Worm (Caenorhabditis elegans) whole organism, L2 larva: ENCODE measurements around the gene col-117.
A peak's percentile ranks its signal among the peaks of the same experiment; 100 is the strongest.

Source experiments
- ZK546.5 ChIP-seq: sonication (generic microtip); optimal IDR thresholded peaks from 2 replicates; lab custom pipeline; 2017; ENCODE audit warnings: missing biosample characterization, missing genetic modification characterization
- alr-1 ChIP-seq: fragments of 150-350 bp; optimal IDR thresholded peaks from 2 replicates; lab custom pipeline; 2014; ENCODE audit warnings: missing biosample characterization, missing genetic modification characterization
- aly-2 ChIP-seq: fragments of 150-350 bp; optimal IDR thresholded peaks from 2 replicates; lab custom pipeline; 2014; ENCODE audit warnings: missing biosample characterization, missing genetic modification characterization
- ama-1 ChIP-seq: fragments of 150-350 bp; optimal IDR thresholded peaks from 2 replicates; lab custom pipeline; 2018; ENCODE audit warnings: inconsistent platforms
- ceh-82 ChIP-seq: fragments of 150-350 bp; optimal IDR thresholded peaks from 2 replicates; lab custom pipeline; 2014; ENCODE audit warnings: missing biosample characterization, missing genetic modification characterization
- crh-2 ChIP-seq: sonication (generic microtip); optimal IDR thresholded peaks from 2 replicates; lab custom pipeline; 2017; ENCODE audit warnings: missing biosample characterization, missing genetic modification characterization
- dmd-4 ChIP-seq: sonication (generic microtip); optimal IDR thresholded peaks from 2 replicates; lab custom pipeline; 2017; ENCODE audit warnings: missing biosample characterization, missing genetic modification characterization
- egl-27 ChIP-seq: sonication (generic microtip); optimal IDR thresholded peaks from 3 replicates; lab custom pipeline; 2017; ENCODE audit warnings: missing biosample characterization, missing genetic modification reagents, missing genetic modification characterization
- elt-1 ChIP-seq: fragments of 150-350 bp; optimal IDR thresholded peaks from 2 replicates; lab custom pipeline; 2014; ENCODE audit warnings: missing biosample characterization, missing genetic modification characterization
- fos-1 ChIP-seq: fragments of 150-350 bp; optimal IDR thresholded peaks from 2 replicates; lab custom pipeline; 2014; ENCODE audit warnings: missing biosample characterization, missing genetic modification characterization
- gmeb-1 ChIP-seq: fragments of 150-350 bp; optimal IDR thresholded peaks from 2 replicates; lab custom pipeline; 2014; ENCODE audit warnings: missing biosample characterization, missing genetic modification characterization
- lin-13 ChIP-seq: fragments of 150-350 bp; optimal IDR thresholded peaks from 2 replicates; lab custom pipeline; 2014; ENCODE audit warnings: missing biosample characterization, missing genetic modification reagents, missing genetic modification characterization
- lsy-2 ChIP-seq, 2 experiments: fragments of 150-350 bp in 1 of 2; sonication (generic microtip) in 1 of 2; optimal IDR thresholded peaks; 2 replicates each; lab custom pipeline; 2014 to 2017; ENCODE audit warnings: missing biosample characterization in 2 of 2, missing genetic modification characterization in 2 of 2
- mab-5 ChIP-seq: fragments of 150-350 bp; optimal IDR thresholded peaks from 2 replicates; lab custom pipeline; 2014; ENCODE audit warnings: missing biosample characterization, missing genetic modification characterization
- mdl-1 ChIP-seq, 2 experiments: fragments of 150-350 bp in 1 of 2; sonication (generic microtip) in 1 of 2; optimal IDR thresholded peaks; 2 replicates each; lab custom pipeline; 2017; ENCODE audit warnings: missing biosample characterization in 2 of 2, missing genetic modification characterization in 2 of 2
- nhr-10 ChIP-seq: sonication (generic microtip); optimal IDR thresholded peaks from 2 replicates; lab custom pipeline; 2017; ENCODE audit warnings: missing biosample characterization, missing genetic modification characterization
- nhr-11 ChIP-seq: fragments of 150-350 bp; optimal IDR thresholded peaks from 2 replicates; lab custom pipeline; 2014; ENCODE audit warnings: missing biosample characterization, missing genetic modification characterization
- nhr-129 ChIP-seq: fragments of 150-350 bp; optimal IDR thresholded peaks from 2 replicates; lab custom pipeline; 2014; ENCODE audit warnings: missing biosample characterization, missing genetic modification characterization
- nhr-21 ChIP-seq: fragments of 150-350 bp; optimal IDR thresholded peaks from 2 replicates; lab custom pipeline; 2014; ENCODE audit warnings: missing biosample characterization, missing genetic modification characterization
- nhr-23 ChIP-seq: fragments of 150-350 bp; optimal IDR thresholded peaks from 2 replicates; lab custom pipeline; 2014; ENCODE audit warnings: missing biosample characterization, missing genetic modification reagents, missing genetic modification characterization
- nhr-237 ChIP-seq: fragments of 150-350 bp; optimal IDR thresholded peaks from 2 replicates; lab custom pipeline; 2014; ENCODE audit warnings: missing biosample characterization, missing genetic modification characterization
- nhr-25 ChIP-seq: fragments of 150-350 bp; sonication (generic microtip); optimal IDR thresholded peaks from 3 replicates; lab custom pipeline; 2014; ENCODE audit warnings: missing biosample characterization, missing genetic modification characterization
- nhr-6 ChIP-seq: fragments of 150-350 bp; optimal IDR thresholded peaks from 2 replicates; lab custom pipeline; 2014; ENCODE audit warnings: missing biosample characterization, missing genetic modification characterization
- nhr-77 ChIP-seq: fragments of 150-350 bp; optimal IDR thresholded peaks from 2 replicates; lab custom pipeline; 2014; ENCODE audit warnings: missing biosample characterization, missing genetic modification characterization
- peb-1 ChIP-seq: fragments of 150-350 bp; optimal IDR thresholded peaks from 2 replicates; lab custom pipeline; 2014; ENCODE audit warnings: missing biosample characterization, missing genetic modification characterization
- sem-4 ChIP-seq: fragments of 150-350 bp; optimal IDR thresholded peaks from 2 replicates; lab custom pipeline; 2014; ENCODE audit warnings: missing biosample characterization, missing genetic modification reagents, missing genetic modification characterization
- skn-1 ChIP-seq: sonication (generic microtip); optimal IDR thresholded peaks from 2 replicates; lab custom pipeline; 2017; ENCODE audit warnings: missing biosample characterization, missing genetic modification characterization
- sma-3 ChIP-seq: sonication (generic microtip); optimal IDR thresholded peaks from 2 replicates; lab custom pipeline; 2016; ENCODE audit warnings: missing genetic modification reagents, missing genetic modification characterization, missing compliant biosample characterization
- sma-9 ChIP-seq, 2 experiments: fragments of 150-350 bp in 1 of 2; sonication (generic microtip) in 1 of 2; optimal IDR thresholded peaks; 2 replicates each; lab custom pipeline; 2014 to 2016; ENCODE audit warnings: missing genetic modification characterization in 2 of 2, mild to moderate bottlenecking in 1 of 2, missing biosample characterization in 1 of 2, missing compliant biosample characterization in 1 of 2, missing genetic modification reagents in 1 of 2, moderate library complexity in 1 of 2
- unc-39 ChIP-seq: fragments of 150-350 bp; optimal IDR thresholded peaks from 2 replicates; lab custom pipeline; 2014; ENCODE audit warnings: missing biosample characterization, missing genetic modification characterization
- unc-55 ChIP-seq: fragments of 150-350 bp; sonication (generic microtip); optimal IDR thresholded peaks from 3 replicates; lab custom pipeline; 2014; ENCODE audit warnings: missing biosample characterization, missing genetic modification reagents, missing genetic modification characterization
- unc-62 ChIP-seq: fragments of 150-350 bp; optimal IDR thresholded peaks from 2 replicates; lab custom pipeline; 2014; ENCODE audit warnings: missing biosample characterization, missing genetic modification reagents, missing genetic modification characterization
- zag-1 ChIP-seq: fragments of 150-350 bp; optimal IDR thresholded peaks from 2 replicates; lab custom pipeline; 2014; ENCODE audit warnings: missing biosample characterization, missing genetic modification characterization
- ztf-11 ChIP-seq: sonication (generic microtip); optimal IDR thresholded peaks from 2 replicates; lab custom pipeline; 2017; ENCODE audit warnings: missing biosample characterization, missing genetic modification characterization

The col-117 gene

DNA sequence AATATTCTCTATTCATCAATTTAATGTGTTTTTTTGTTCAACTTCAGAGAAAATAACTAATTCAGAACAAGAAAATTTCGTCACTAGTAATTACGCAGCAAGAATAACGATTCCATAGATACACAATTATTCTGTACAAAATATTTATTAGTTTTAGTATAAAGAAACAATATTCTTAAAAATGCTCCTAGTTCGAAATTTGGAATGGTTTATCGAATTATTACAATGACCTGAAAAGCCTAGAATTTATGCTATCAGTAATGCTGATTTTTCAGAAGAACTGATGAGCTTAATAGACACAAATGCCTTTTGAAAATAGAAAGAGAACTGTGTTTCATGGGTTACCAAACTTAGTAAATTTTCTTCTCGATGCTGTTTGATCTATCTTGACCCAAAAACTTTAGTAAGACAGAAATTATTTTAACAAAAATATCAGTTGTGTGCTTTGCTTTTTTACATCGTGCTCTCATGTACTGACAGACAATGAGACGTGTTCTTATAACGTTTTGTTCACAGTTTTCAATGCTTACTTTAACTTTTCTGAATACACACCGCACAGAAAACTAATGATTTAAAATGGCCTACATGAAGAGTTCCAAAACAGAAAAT lies 2.1 kb upstream of the col-117 start:
- TF ChIP-seq nhr-23 (no peak), ama-1 (lab: Kevin White, UChicago) (no peak), unc-62 (no peak), skn-1 (tag; lab: Kevin White, UChicago) (no peak), aly-2 (tag; lab: Kevin White, UChicago) (peak; percentile 3), ztf-11 (tag; lab: Kevin White, UChicago) (no peak), fos-1 (tag; lab: Kevin White, UChicago) (no peak), nhr-129 (no peak), nhr-10 (tag; lab: Kevin White, UChicago) (no peak), sma-3 (GFP tag; lab: Kevin White, UChicago) (peak; percentile 38), lin-13 (GFP tag; lab: Kevin White, UChicago) (peak; percentile 58), dmd-4 (tag; lab: Kevin White, UChicago) (no peak), sma-9 (GFP tag; optimal IDR thresholded peaks at IDR 0.05; lab: Kevin White, UChicago) (no peak), sma-9 (tag; optimal IDR thresholded peaks at IDR 0.05; lab: Kevin White, UChicago) (no peak), nhr-21 (tag; lab: Kevin White, UChicago) (peak; percentile 30), nhr-25 (tag; lab: Kevin White, UChicago) (peak; percentile 38), peb-1 (no peak)

DNA sequence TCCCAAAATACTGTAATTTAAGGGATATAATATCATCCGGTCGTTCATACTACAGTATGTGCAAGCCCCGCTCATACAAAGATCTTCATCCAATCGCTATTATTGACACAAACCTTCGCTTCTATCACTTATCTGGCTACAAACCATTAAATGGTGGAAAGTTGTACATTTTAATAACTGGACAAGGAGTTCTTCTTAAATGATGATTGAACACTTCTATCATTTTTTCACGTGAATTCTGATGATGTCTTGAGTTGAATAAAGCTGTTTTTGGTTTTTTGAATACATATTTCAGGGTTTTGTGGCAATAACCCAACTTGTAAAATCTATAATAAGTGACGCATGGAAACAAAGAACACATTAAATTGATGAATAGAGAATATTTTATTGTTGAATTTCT lies 1.4 kb downstream of the col-117 start:
- TF ChIP-seq lin-13 (GFP tag; lab: Kevin White, UChicago) (peak; percentile 13), fos-1 (tag; lab: Kevin White, UChicago) (peak; percentile 8), nhr-21 (tag; lab: Kevin White, UChicago) (peak; percentile 25), crh-2 (tag; lab: Kevin White, UChicago) (peak; percentile 24), nhr-25 (tag; lab: Kevin White, UChicago) (peak; percentile 41), sma-3 (GFP tag; lab: Kevin White, UChicago) (peak; percentile 41), elt-1 (no peak), ceh-82 (tag; lab: Kevin White, UChicago) (no peak)

DNA sequence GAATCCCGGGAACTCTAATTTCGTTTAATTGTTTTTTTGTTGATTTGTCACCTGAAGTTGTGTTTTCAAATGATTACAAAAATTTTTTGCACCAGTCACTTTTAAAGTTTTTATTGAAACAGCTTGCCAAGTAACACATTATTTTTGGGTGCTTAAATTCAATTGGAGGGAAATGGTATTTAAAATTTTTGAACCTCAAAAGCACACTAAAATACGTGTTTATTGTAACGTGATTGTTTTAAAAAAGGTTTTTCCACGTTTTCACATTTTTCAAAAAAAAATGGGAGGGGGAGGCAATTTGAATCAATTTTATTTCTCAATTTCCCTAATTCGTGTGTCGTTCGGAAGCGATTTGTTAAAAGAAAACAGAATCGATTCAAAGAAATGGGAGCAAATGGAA lies 2.8 kb downstream of the col-117 start, which contains the start of gene T28C6.5:
TSS of gene T28C6.5 (plus strand) at position 301 of the 400 bp plus-strand sequence.
- TF ChIP-seq alr-1 (tag; lab: Kevin White, UChicago) (no peak), ZK546.5 (no peak), sem-4 (tag; lab: Kevin White, UChicago) (no peak), mdl-1 (tag; optimal IDR thresholded peaks at IDR 0.05; lab: Kevin White, UChicago) (no peak), sma-3 (GFP tag; lab: Kevin White, UChicago) (no peak), nhr-237 (tag; lab: Kevin White, UChicago) (no peak)
- TF ChIP-seq, all 48 proteins: peak for 0

DNA sequence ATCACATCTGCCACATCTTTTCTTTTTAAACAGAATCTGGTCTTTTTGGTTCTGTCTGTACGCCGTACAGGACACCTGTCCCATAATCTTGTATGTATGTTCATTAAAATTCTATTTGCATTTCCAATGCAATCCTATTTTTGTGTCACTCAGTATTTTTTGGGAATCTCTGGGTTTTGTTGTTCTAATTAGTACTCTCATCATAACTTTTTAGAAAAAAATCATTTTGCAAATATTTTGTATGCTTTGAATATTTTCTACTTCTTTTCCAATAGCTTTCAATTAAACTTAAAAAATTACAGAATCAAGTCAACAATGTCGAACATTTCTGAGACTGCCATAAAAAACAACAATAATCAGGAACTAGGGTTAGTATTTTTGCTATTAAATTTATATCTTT lies 4.0 kb downstream of the col-117 start, which contains the start of gene T28C6.3:
TSS of gene T28C6.3 (plus strand) at position 301 of the 400 bp plus-strand sequence.
- TF ChIP-seq mab-5 (no peak), gmeb-1 (no peak), nhr-129 (no peak), egl-27 (tag; lab: Kevin White, UChicago) (no peak), nhr-25 (tag; lab: Kevin White, UChicago) (no peak), nhr-11 (tag; lab: Kevin White, UChicago) (no peak), nhr-77 (tag; lab: Kevin White, UChicago) (no peak), elt-1 (no peak), sma-9 (GFP tag; optimal IDR thresholded peaks at IDR 0.05; lab: Kevin White, UChicago) (no peak), sma-9 (tag; optimal IDR thresholded peaks at IDR 0.05; lab: Kevin White, UChicago) (no peak), unc-39 (tag; lab: Kevin White, UChicago) (no peak), sem-4 (tag; lab: Kevin White, UChicago) (no peak)

ce11 chrIV:8819471-8819870 lies 4.5 kb downstream of the col-117 start:
- no peak for TF ChIP-seq ztf-11 (tag; lab: Kevin White, UChicago)
- TF ChIP-seq nhr-25 (tag; lab: Kevin White, UChicago), result peak; percentile 12
- TF ChIP-seq lin-13 (GFP tag; lab: Kevin White, UChicago), result no peak

DNA sequence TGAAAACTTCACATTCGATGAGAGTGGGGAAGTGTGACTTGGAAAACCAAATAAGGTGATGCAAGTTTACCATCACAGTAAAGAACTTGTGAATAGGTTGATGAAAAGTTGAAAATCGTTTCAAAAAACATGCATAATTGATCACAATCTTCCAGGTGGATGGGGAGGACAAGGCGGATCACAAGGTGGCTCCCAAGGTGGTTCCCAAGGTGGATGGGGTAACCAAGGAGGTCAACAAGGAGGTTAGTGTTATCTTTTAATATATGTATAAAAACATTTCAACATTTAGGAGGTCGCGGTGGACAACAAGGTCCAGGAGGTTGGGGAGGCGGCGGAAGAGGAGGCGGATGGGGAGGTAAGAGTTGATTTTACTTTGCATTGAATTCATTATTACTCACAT lies 6.4 kb downstream of the col-117 start, which contains the start of gene T28C6.10:
TSS of gene T28C6.10 (plus strand) at position 301 of the 400 bp plus-strand sequence.
- no peak for TF ChIP-seq nhr-25 (tag; lab: Kevin White, UChicago)
- TF ChIP-seq unc-55, result no peak
- TF ChIP-seq lsy-2 (tag; optimal IDR thresholded peaks at IDR 0.05; lab: Kevin White, UChicago), result no peak
- TF ChIP-seq ztf-11 (tag; lab: Kevin White, UChicago), result no peak
- TF ChIP-seq sma-9 (GFP tag; optimal IDR thresholded peaks at IDR 0.05; lab: Kevin White, UChicago), result no peak
- TF ChIP-seq sma-9 (tag; optimal IDR thresholded peaks at IDR 0.05; lab: Kevin White, UChicago), result no peak
- TF ChIP-seq unc-39 (tag; lab: Kevin White, UChicago), result no peak
- TF ChIP-seq nhr-6 (tag; lab: Kevin White, UChicago), result no peak
- TF ChIP-seq sem-4 (tag; lab: Kevin White, UChicago), result no peak
- TF ChIP-seq nhr-21 (tag; lab: Kevin White, UChicago), result no peak
- no peak for TF ChIP-seq nhr-77 (tag; lab: Kevin White, UChicago)
- no peak for TF ChIP-seq dmd-4 (tag; lab: Kevin White, UChicago)
- no peak for TF ChIP-seq zag-1
- TF ChIP-seq egl-27 (tag; lab: Kevin White, UChicago), result no peak
- no peak for TF ChIP-seq crh-2 (tag; lab: Kevin White, UChicago)
- TF ChIP-seq, all 48 proteins: peak for 0
